Fruit fly (Drosophila melanogaster): ENCODE measurements around the gene Mtp.

Gene Mtp

DNA sequence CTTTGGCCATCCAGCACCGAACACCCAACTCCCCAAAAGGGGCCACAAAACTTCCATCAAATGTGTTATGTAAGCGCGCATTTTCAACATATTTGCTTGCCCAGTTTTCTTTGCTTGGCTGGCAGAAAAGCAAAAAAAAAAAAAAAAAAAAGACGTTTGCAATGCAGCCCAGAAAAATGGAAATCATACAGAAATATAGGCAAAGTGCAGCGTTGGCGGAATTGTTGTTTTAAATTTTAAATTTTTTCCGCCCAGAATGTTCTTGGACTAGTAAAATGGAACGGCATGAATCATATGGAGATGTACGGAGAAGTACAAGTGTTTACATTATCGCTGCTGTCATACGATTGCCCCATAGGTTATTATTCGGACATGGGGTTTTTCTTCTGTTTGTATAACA lies 13.4 kb downstream of the Mtp start:
- no peak for TF ChIP-seq insv (optimal IDR thresholded peaks at IDR 0.05)
- no peak for TF ChIP-seq ttk (optimal IDR thresholded peaks at IDR 0.05)
- no peak for TF ChIP-seq psq (optimal IDR thresholded peaks at IDR 0.05)
- no peak for TF ChIP-seq Myc (optimal IDR thresholded peaks at IDR 0.05)
- no peak for TF ChIP-seq Sin3A (optimal IDR thresholded peaks at IDR 0.05)
- no peak for TF ChIP-seq h (optimal IDR thresholded peaks at IDR 0.05)

DNA sequence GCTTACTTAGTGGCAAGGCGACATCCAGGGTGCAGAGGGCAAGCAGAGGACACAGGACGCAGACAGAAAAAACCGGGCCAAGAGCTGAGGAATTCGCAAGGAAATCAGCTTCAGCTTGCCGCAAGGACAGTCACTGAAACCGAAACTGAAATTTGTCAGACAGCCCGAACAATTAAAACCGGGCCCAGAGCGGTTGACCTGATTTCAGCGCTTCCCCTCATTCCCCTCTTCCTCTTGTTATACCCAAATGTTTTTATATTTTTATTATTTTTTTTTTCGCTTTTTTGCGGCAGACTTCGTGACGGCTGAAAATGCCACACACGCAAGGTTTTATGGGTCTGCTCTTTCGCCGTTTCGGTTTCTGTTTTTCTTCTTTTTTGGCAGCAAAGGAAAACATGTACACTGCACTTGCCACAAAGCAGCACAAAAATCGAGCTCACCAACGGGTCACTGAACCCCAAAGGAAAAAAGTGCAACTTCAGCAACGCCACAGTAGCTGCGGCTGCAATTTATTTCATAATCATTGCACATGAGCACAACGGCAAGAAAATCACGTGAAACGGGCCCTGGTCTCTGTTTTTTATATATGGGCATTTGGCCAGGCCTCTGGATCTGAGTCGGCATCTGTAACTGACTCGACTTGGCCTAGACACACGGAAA lies 14.6 kb downstream of the Mtp start:
- TF ChIP-seq Myc (optimal IDR thresholded peaks at IDR 0.05) (no peak), ttk (optimal IDR thresholded peaks at IDR 0.05) (no peak), h (optimal IDR thresholded peaks at IDR 0.05) (no peak), psq (optimal IDR thresholded peaks at IDR 0.05) (no peak), Sin3A (optimal IDR thresholded peaks at IDR 0.05) (no peak), insv (optimal IDR thresholded peaks at IDR 0.05) (no peak)

DNA sequence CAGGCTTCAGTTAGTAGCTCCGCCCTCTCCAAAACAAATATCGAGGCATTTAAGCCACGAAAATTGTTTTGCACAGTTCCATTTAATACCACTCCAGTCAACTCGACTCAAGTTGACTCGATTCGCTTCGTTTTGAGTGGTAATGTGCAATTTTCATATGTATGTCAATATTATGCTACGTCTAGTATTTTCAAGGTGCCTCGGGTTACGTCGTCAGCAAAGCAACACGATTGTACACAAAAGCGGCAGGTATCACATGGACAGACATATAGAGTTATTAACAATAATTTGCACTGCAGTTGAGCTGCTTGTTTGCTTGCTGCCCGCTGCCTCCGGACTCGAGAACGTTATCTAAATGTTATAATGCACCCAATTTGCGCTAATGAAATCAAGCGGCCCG lies 17.7 kb downstream of the Mtp start:
- TF ChIP-seq psq (optimal IDR thresholded peaks at IDR 0.05) (no peak), h (optimal IDR thresholded peaks at IDR 0.05) (no peak), ttk (optimal IDR thresholded peaks at IDR 0.05) (no peak), Sin3A (optimal IDR thresholded peaks at IDR 0.05) (no peak), insv (optimal IDR thresholded peaks at IDR 0.05) (no peak), Myc (optimal IDR thresholded peaks at IDR 0.05) (no peak)

DNA sequence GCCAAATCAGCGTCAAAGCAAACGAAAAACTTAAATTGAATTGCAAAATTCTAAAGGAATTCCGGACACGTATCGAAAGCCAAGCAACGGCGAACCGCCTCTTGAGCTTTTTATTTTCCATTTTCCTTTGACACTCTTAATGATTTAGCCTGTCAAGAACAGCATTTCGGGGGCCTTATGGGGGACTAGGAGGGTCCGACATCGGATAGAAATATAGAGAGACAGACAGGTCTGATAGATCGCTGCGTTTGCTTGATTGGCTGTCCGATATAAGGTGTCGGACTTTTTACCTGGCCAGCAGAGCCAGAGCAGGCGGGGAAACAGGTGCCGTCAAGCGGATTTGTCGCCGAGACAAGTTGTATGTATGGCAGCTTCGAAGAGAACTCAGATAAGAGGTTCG lies 18.3 kb downstream of the Mtp start:
- TF ChIP-seq Sin3A (optimal IDR thresholded peaks at IDR 0.05) (no peak), Myc (optimal IDR thresholded peaks at IDR 0.05) (no peak)

DNA sequence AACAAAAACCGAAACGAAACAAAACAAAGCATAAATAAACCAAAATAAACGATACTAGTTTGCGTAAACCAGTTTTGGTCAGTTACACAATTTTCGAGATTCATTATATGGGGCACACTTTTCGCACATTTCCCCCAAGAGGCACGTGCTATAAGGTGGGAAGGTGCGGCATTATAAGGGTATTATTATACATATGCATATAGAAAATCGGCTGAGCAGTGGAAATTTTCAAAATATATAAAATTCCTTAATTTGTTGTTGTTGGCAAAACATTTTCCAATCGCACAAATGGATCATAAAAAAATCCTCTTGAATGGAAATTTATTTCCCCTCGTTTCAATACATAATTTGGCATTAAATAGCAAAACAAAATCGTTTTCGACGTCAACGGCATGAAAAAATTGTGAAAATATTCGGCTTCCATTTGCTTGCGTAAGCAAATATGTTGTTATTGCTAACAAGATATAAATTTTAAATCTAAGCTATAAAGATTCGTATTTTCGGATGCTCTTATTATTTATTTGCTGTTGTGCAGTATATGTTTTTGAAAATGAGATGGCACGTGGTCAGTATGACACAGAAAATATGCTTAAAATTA lies 24.1 kb downstream of the Mtp start:
- TF ChIP-seq Sin3A (optimal IDR thresholded peaks at IDR 0.05) (no peak), ttk (optimal IDR thresholded peaks at IDR 0.05) (no peak), psq (optimal IDR thresholded peaks at IDR 0.05) (no peak), h (optimal IDR thresholded peaks at IDR 0.05) (no peak), insv (optimal IDR thresholded peaks at IDR 0.05) (no peak), Myc (optimal IDR thresholded peaks at IDR 0.05) (no peak)

DNA sequence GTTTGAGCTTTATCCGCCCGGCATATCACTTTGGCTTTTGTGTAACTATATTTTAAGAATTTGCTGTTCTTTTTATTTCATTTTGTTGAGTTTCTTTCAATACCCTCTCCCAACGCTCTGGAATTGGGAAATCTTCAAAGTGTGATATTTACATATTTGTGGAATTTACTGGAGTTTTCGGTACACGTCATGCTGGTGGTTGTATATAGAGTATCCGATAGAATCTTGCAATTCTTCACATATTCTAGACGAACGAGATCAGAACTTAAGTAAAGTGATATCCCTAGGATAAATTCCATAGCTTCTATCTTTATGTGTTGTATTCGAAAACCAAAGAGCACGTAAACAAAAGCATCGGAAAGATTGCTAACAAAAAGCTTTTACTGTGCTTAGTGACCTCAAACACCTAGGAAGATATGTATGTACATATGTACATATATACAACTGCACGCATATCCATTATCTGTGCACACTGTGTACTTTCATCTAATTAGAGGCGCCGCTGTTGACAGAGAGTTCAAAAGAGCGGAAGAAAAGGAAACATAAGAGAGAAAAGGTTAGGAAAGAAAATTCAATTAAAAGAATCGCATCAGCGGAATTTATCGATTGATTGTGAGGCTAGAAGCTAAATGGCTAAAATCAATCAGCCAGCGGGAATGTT lies 25.9 kb downstream of the Mtp start:
- TF ChIP-seq insv (optimal IDR thresholded peaks at IDR 0.05), result no peak
- TF ChIP-seq h (optimal IDR thresholded peaks at IDR 0.05), result no peak
- no peak for TF ChIP-seq psq (optimal IDR thresholded peaks at IDR 0.05)
- no peak for TF ChIP-seq Myc (optimal IDR thresholded peaks at IDR 0.05)
- no peak for TF ChIP-seq Sin3A (optimal IDR thresholded peaks at IDR 0.05)
- no peak for TF ChIP-seq ttk (optimal IDR thresholded peaks at IDR 0.05)

DNA sequence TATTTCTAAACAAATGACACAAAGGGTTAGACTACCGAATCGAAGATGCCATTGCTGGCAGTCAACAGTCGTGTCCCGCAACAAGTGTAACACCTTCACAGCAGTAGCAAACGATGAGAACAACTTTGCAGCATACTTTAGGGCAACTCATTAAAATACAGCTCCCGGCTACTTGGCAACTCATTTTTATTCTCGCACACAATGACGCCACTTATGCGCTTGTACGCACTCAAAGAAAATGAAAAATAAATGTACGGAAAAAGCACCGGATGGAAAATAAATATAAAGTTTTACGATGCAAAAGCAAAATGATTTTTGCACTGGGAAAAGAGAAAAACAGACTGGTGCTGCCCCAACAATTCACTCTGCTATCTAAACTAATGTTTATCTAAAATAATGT lies 31.5 kb downstream of the Mtp start:
- TF ChIP-seq Myc (optimal IDR thresholded peaks at IDR 0.05), result no peak
- TF ChIP-seq psq (optimal IDR thresholded peaks at IDR 0.05), result no peak
- TF ChIP-seq h (optimal IDR thresholded peaks at IDR 0.05), result no peak
- no peak for TF ChIP-seq ttk (optimal IDR thresholded peaks at IDR 0.05)
- no peak for TF ChIP-seq Sin3A (optimal IDR thresholded peaks at IDR 0.05)
- no peak for TF ChIP-seq insv (optimal IDR thresholded peaks at IDR 0.05)

DNA sequence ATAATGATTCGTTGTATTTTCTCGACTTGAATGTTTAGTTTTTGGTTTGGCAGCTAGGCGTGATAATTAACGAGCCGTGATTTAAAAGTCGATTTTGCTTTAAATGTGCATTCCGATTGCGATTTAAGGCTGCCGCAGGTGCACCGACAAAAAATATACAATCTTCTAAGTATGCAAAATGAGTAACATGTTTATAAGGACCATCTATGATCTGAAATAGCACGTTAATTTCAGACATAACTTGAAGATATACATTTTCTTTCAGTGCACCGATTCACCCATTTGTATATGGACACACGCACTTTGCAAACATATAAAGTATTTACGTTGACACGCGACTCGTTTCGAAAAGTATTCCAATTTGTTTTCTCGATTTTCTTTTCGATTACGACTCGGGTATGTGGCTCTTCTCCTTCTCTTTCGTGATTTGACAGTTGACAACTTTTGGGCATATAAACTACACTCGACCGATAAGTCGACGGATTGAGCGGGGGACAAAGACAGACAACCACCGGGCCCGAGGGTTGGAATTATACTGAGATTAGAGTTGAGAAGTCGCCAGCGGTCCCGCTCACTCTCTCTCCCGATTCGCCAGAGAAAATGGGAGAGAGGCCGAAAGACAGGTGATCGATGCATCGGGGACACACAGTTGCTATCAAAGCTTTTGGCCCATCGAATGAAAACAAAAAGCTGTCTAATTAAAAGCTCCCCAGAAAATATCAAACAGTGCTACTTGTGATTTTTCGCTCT lies 32.6 kb downstream of the Mtp start:
- TF ChIP-seq psq (optimal IDR thresholded peaks at IDR 0.05), result no peak
- no peak for TF ChIP-seq h (optimal IDR thresholded peaks at IDR 0.05)

DNA sequence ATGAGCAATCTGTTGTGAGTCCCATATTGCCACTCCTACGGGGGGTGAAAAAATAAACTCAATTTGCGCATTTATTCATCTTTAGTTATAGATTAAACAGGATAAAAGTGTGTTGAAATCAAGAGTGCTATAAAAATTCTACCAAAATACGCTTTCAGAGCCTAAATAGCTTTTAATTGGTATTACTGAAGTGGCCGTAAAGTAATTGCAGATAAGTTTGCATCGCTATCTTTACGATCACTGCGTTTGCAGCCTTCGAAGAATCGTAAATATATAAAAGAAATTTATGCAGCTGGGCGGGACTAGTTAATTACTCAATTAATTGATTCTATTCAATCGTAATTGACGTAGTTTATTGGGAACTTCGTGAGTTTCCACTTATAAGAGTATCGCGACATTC lies 35.4 kb downstream of the Mtp start:
- no peak for TF ChIP-seq ttk (optimal IDR thresholded peaks at IDR 0.05)
- no peak for TF ChIP-seq insv (optimal IDR thresholded peaks at IDR 0.05)

DNA sequence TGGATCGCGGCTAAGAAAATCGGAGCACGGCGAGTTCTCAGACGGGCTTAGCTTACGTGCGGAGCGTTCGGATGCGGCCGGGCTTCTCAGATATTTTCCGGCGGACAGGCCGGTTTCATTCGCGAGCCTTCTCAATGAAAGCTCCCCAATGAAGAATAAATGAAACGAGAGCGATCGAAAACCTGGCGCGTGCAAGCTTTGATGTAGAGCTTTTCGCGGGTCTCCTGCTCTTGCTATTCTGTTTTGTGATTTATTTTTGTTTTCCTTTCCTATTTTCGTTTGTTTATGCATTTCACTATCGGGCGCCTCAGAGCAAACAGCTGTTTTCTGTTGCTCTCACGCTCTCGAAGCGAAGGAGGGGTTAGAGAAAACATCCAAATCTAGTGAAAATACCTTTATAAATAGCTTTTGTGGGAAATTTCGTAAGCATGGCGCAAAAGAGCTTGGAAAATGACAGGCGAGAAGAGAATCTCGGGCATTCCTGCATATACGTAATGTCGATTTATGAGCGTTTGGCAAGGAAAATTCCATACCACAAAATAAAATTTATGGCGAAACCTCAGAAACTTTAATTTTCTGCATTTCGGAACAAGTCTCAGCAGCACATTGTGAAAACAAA lies 36.7 kb downstream of the Mtp start:
- TF ChIP-seq ttk (optimal IDR thresholded peaks at IDR 0.05), result no peak
- TF ChIP-seq h (optimal IDR thresholded peaks at IDR 0.05), result no peak
- TF ChIP-seq psq (optimal IDR thresholded peaks at IDR 0.05), result no peak
- no peak for TF ChIP-seq insv (optimal IDR thresholded peaks at IDR 0.05)
- TF ChIP-seq Myc (optimal IDR thresholded peaks at IDR 0.05), result no peak

DNA sequence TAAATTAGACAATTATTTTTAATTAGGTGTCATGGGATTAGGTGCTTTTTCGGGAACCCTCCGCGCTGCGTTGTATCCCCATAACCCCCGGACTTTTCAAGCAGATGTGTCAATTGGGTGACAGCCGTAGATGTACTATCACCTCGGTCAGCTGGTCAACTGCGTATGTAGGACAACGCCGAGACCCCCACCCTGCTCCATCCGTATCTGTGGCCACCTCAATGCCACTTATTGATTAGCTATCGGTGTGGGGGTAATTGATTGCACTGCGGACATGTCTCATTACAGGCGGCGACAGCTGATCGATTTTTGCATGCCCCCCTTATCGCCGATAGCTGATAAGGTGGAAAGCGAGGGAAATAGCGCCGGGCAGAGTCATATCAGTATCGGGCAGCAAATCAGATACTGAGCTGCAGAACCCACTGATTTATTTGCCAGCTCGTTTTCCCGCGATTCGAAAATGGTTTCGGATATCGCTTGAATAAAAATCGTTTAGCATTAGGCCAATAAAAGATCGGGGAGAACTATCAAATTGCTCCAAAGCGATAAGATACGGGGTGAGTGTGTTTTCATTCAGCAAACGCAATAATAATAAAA lies 39.0 kb downstream of the Mtp start:
- no peak for TF ChIP-seq insv (optimal IDR thresholded peaks at IDR 0.05)
- no peak for TF ChIP-seq Myc (optimal IDR thresholded peaks at IDR 0.05)
- no peak for TF ChIP-seq psq (optimal IDR thresholded peaks at IDR 0.05)
- no peak for TF ChIP-seq ttk (optimal IDR thresholded peaks at IDR 0.05)
- TF ChIP-seq Sin3A (optimal IDR thresholded peaks at IDR 0.05), result no peak
- TF ChIP-seq h (optimal IDR thresholded peaks at IDR 0.05), result no peak

DNA sequence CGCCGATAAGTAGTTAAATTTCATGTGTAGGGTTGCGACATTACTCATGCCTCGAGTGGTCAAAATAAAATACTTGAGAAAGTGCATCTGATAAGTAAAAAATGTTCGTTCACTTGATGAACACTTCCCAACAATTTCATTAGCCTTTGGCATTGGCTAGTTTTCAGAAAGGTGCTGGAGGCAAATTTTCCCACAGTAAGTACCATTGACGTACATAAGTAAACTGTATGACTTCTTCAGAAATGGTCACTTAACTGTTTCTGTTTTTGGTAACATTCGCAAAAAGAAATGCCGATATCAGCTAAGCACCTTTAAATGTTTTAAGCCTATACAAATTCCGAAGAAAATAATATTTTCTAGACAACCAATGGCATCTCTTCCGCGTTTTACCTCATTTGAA lies 39.6 kb downstream of the Mtp start:
- TF ChIP-seq Myc (optimal IDR thresholded peaks at IDR 0.05) (no peak), insv (optimal IDR thresholded peaks at IDR 0.05) (no peak), Sin3A (optimal IDR thresholded peaks at IDR 0.05) (no peak), h (optimal IDR thresholded peaks at IDR 0.05) (no peak), ttk (optimal IDR thresholded peaks at IDR 0.05) (no peak), psq (optimal IDR thresholded peaks at IDR 0.05) (no peak)
